Worm (Caenorhabditis elegans): ENCODE results near the gene bgal-2.

bgal-2 gene

ce11 chrX:6749124-6749822 is 34.9 kb upstream of the bgal-2 start (continued):
- no peak for TF ChIP-seq tag-97 (GFP tag; IDR thresholded peaks at IDR 0.05)
- TF ChIP-seq nhr-41 (GFP tag; IDR thresholded peaks at IDR 0.05) = no peak
- TF ChIP-seq snpc-4 (tag; optimal IDR thresholded peaks at IDR 0.05) = no peak

- TF ChIP-seq php-3 (GFP tag; IDR thresholded peaks at IDR 0.05) (peak; percentile 67; the same call in 1 of the 2 replicates), hlh-11 (tag; optimal IDR thresholded peaks at IDR 0.05) (peak; percentile 99), gei-8 (GFP tag; optimal IDR thresholded peaks at IDR 0.05) (peak; percentile 93), madf-5 (GFP tag; IDR thresholded peaks at IDR 0.05) (no peak), T26A8.4 (GFP tag; IDR thresholded peaks at IDR 0.05) (peak; percentile 68), ZK337.2 (GFP tag; IDR thresholded peaks at IDR 0.05) (no peak), egl-43 (GFP tag; IDR thresholded peaks at IDR 0.05) (peak; percentile 65), F26F4.8 (GFP tag; conservative IDR thresholded peaks at IDR 0.05) (no peak), zag-1 (tag; optimal IDR thresholded peaks at IDR 0.05) (no peak), vab-7 (GFP tag; IDR thresholded peaks at IDR 0.05) (no peak), mxl-2 (GFP tag; conservative IDR thresholded peaks at IDR 0.05) (peak; percentile 100), spr-1 (tag; optimal IDR thresholded peaks at IDR 0.05) (peak; percentile 51), duxl-1 (tag; optimal IDR thresholded peaks at IDR 0.05; ENCODE audit: poor library complexity) (peak; percentile 77), nhr-42 (GFP tag; IDR thresholded peaks at IDR 0.05) (0 out of 2 replicates have a peak, but pooled peaks have one; percentile 38), lin-15B (tag; optimal IDR thresholded peaks at IDR 0.05) (no peak), fkh-10 (GFP tag; optimal IDR thresholded peaks at IDR 0.05) (no peak), hlh-30 (tag; optimal IDR thresholded peaks at IDR 0.05; ENCODE audit: insufficient read depth) (peak; percentile 97), Y105C5A.15 (GFP tag; IDR thresholded peaks at IDR 0.05) (no peak), dmd-9 (GFP tag; IDR thresholded peaks at IDR 0.05) (no peak), ama-1 (optimal IDR thresholded peaks at IDR 0.05) (no peak), arid-1 (GFP tag; conservative IDR thresholded peaks at IDR 0.05) (0 out of 2 replicates have a peak, but pooled peaks have one; percentile 39), unc-130 (GFP tag; optimal IDR thresholded peaks at IDR 0.05) (no peak), pha-4 (GFP tag; IDR thresholded peaks at IDR 0.05) (peak; percentile 85), pha-4 (tag; optimal IDR thresholded peaks at IDR 0.05) (peak; percentile 93), lin-38 (GFP tag; IDR thresholded peaks at IDR 0.05) (peak; percentile 52), cey-2 (tag; optimal IDR thresholded peaks at IDR 0.05; ENCODE audit: borderline replicate concordance, insufficient read depth) (peak; percentile 13), aly-2 (tag; optimal IDR thresholded peaks at IDR 0.05) (no peak), mdt-29 (GFP tag; IDR thresholded peaks at IDR 0.05) (peak; percentile 83), ctbp-1 (GFP tag; IDR thresholded peaks at IDR 0.05) (peak; percentile 52; the same call in 1 of the 2 replicates), daf-16 (GFP tag; optimal IDR thresholded peaks at IDR 0.05) (peak; percentile 53 to 95), daf-16 (tag; optimal IDR thresholded peaks at IDR 0.05) (peak; percentile 98), daf-19 (GFP tag; conservative IDR thresholded peaks at IDR 0.05) (no peak), ztf-7 (tag; optimal IDR thresholded peaks at IDR 0.05) (peak; percentile 25), nhr-11 (tag; optimal IDR thresholded peaks at IDR 0.05) (peak; percentile 77), ces-1 (GFP tag; optimal IDR thresholded peaks at IDR 0.05) (no peak), F44E2.7 (GFP tag; IDR thresholded peaks at IDR 0.05) (no peak), nhr-25 (tag; optimal IDR thresholded peaks at IDR 0.05; ENCODE audit: borderline replicate concordance, insufficient read depth) (peak; percentile 89), nhr-111 (GFP tag; optimal IDR thresholded peaks at IDR 0.05) (no peak), pqm-1 (tag; optimal IDR thresholded peaks at IDR 0.05) (peak; percentile 31), snpc-1.2 (GFP tag; IDR thresholded peaks at IDR 0.05) (no peak), lim-7 (GFP tag; IDR thresholded peaks at IDR 0.05) (no peak), daf-8 (GFP tag; IDR thresholded peaks at IDR 0.05) (no peak), saeg-2 (GFP tag; IDR thresholded peaks at IDR 0.05) (peak; percentile 81; the same call in 1 of the 2 replicates), tra-1 (GFP tag; IDR thresholded peaks at IDR 0.05) (peak; percentile 89), fos-1 (tag; optimal IDR thresholded peaks at IDR 0.05) (no peak)
Observed at ce11 chrX:6750145-6750544, 34.1 kb upstream of the bgal-2 start.

All from whole organism, L4 larva.